Worm (Caenorhabditis elegans) whole organism, L2 larva: ENCODE results near the gene ppm-1.G.

Experiments used
- Y55F3AM.14 ChIP-seq: fragments of 200-800 bp; sonication (Bioruptor generic); optimal IDR thresholded peaks from 2 replicates; lab custom pipeline; 2018; ENCODE audit warnings: mild to moderate bottlenecking, missing genetic modification characterization, missing compliant biosample characterization
- aly-2 ChIP-seq: fragments of 150-350 bp; optimal IDR thresholded peaks from 2 replicates; lab custom pipeline; 2014; ENCODE audit warnings: missing biosample characterization, missing genetic modification characterization
- ama-1 ChIP-seq: fragments of 150-350 bp; optimal IDR thresholded peaks from 2 replicates; lab custom pipeline; 2018; ENCODE audit warnings: inconsistent platforms
- lin-13 ChIP-seq: fragments of 150-350 bp; optimal IDR thresholded peaks from 2 replicates; lab custom pipeline; 2014; ENCODE audit warnings: missing biosample characterization, missing genetic modification reagents, missing genetic modification characterization
- mab-5 ChIP-seq: fragments of 150-350 bp; optimal IDR thresholded peaks from 2 replicates; lab custom pipeline; 2014; ENCODE audit warnings: missing biosample characterization, missing genetic modification characterization
- mbf-1 ChIP-seq: sonication (generic microtip); optimal IDR thresholded peaks from 2 replicates; lab custom pipeline; 2017; ENCODE audit warnings: missing biosample characterization, missing genetic modification characterization
- nhr-129 ChIP-seq: fragments of 150-350 bp; optimal IDR thresholded peaks from 2 replicates; lab custom pipeline; 2014; ENCODE audit warnings: missing biosample characterization, missing genetic modification characterization
- nhr-21 ChIP-seq: fragments of 150-350 bp; optimal IDR thresholded peaks from 2 replicates; lab custom pipeline; 2014; ENCODE audit warnings: missing biosample characterization, missing genetic modification characterization
- nhr-23 ChIP-seq: fragments of 150-350 bp; optimal IDR thresholded peaks from 2 replicates; lab custom pipeline; 2014; ENCODE audit warnings: missing biosample characterization, missing genetic modification reagents, missing genetic modification characterization
- nhr-6 ChIP-seq: fragments of 150-350 bp; optimal IDR thresholded peaks from 2 replicates; lab custom pipeline; 2014; ENCODE audit warnings: missing biosample characterization, missing genetic modification characterization
- sma-3 ChIP-seq: sonication (generic microtip); optimal IDR thresholded peaks from 2 replicates; lab custom pipeline; 2016; ENCODE audit warnings: missing genetic modification reagents, missing genetic modification characterization, missing compliant biosample characterization
- unc-55 ChIP-seq: fragments of 150-350 bp; sonication (generic microtip); optimal IDR thresholded peaks from 3 replicates; lab custom pipeline; 2014; ENCODE audit warnings: missing biosample characterization, missing genetic modification reagents, missing genetic modification characterization
- ztf-1 ChIP-seq: fragments of 200-800 bp; sonication (Bioruptor generic); conservative IDR thresholded peaks from 2 replicates; pipeline ENCODE4 v1.3.6; 2022; ENCODE audit warnings: missing genetic modification characterization, missing compliant biosample characterization

Gene ppm-1.G

DNA sequence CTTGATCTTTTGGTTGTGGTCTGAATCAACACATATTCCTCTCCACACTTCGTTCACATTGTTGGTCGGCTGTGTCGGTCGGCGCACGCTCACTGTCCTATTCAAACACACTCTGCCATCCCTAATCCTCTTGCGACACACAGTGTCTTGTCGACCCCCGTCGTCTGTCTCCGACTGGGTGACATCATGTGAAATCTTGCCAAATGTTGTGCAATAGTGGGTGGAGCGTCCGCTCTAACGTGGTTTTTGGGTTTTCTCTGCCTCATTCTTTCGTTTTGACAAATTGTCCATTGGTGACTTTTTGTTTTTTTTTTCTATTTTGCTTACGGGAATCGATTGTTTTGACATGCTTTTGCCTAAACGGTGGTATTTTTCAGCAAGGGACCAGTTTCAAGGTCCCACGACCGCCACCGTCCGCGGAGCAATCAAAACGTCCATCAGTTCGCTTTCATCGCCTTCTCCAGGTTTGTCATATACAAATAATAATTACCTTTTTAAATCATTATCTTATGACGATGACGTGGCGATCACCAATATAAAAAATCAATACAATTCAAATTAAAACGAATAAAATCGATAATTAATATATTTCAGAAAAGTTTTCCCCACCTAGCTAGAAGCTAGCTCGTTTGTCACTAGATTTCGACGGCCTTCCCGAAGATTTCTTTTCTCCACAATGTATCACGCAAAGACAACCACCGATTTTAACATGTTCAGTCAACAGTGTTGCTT is 50.4 kb downstream of the ppm-1.G start (continued):
- TF ChIP-seq nhr-6 (tag; lab: Kevin White, UChicago), result peak; percentile 56
- peak; percentile 95 for TF ChIP-seq sma-3
- TF ChIP-seq unc-55 (GFP tag; lab: Kevin White, UChicago), result peak; percentile 96

DNA sequence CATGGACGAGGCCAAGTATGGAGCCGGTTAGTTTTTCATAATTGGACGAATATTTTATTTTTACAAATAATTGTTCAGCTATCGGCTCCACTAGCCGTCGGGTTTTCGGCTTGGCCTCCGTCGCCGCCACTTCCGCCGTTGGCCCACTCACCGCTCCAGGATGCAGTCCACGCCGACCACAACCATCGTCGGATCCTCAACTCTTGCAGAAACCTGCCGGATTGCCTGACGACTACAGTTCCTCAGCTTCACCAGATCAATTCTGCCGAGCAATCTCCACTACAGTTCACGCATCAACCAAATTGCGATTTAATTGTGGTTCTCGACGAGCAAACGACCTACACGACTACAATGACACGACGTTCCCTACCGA is 50.9 kb downstream of the ppm-1.G start:
- peak; percentile 14 for TF ChIP-seq Y55F3AM.14 (GFP tag; lab: Kevin White, UChicago)
- TF ChIP-seq lin-13 (GFP tag; lab: Kevin White, UChicago), result no peak

DNA sequence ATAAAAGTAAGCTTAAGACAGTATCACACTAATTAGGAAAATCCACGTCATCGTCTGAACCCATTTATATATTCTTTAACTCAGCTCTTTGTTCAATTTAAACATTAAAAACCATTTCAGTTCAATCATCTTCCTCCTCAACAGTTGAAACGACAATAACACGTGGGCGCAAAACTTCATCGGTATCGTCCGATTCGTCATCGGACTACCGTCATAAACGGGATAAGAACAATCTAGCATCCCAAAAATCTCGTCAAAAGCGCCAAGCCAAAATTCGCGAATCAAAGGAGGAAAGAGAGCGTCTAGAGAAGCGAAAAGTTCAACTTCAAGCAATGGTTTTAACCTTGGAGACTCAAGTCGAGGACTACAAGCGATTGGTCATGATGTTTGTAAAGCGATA is 51.7 kb downstream of the ppm-1.G start:
- TF ChIP-seq nhr-129 (tag; lab: Kevin White, UChicago) (no peak), aly-2 (tag; lab: Kevin White, UChicago) (no peak), nhr-21 (tag; lab: Kevin White, UChicago) (no peak), mab-5 (no peak), mbf-1 (no peak), ztf-1 (no peak), nhr-23 (tag; lab: Kevin White, UChicago) (no peak), sma-3 (no peak), ama-1 (lab: Kevin White, UChicago) (peak; percentile 30)
